Worm (Caenorhabditis elegans) whole organism, L2 larva: ENCODE results near the gene Y39A1A.20.
A peak's percentile ranks its signal among the peaks of the same experiment; 100 is the strongest.

Experiments
- C34F6.9 ChIP-seq: fragments of 150-350 bp; optimal IDR thresholded peaks from 2 replicates; lab custom pipeline; 2014; ENCODE audit warnings: missing biosample characterization, missing genetic modification characterization
- F13H6.1 ChIP-seq: sonication (generic microtip); optimal IDR thresholded peaks from 2 replicates; lab custom pipeline; 2016; ENCODE audit warnings: missing genetic modification characterization, missing compliant biosample characterization
- R02D3.7 ChIP-seq: fragments of 150-350 bp; optimal IDR thresholded peaks from 2 replicates; lab custom pipeline; 2014; ENCODE audit warnings: missing biosample characterization, missing genetic modification characterization
- Y55F3AM.14 ChIP-seq: fragments of 200-800 bp; sonication (Bioruptor generic); optimal IDR thresholded peaks from 2 replicates; lab custom pipeline; 2018; ENCODE audit warnings: mild to moderate bottlenecking, missing genetic modification characterization, missing compliant biosample characterization
- ZK546.5 ChIP-seq: sonication (generic microtip); optimal IDR thresholded peaks from 2 replicates; lab custom pipeline; 2017; ENCODE audit warnings: missing biosample characterization, missing genetic modification characterization
- alr-1 ChIP-seq: fragments of 150-350 bp; optimal IDR thresholded peaks from 2 replicates; lab custom pipeline; 2014; ENCODE audit warnings: missing biosample characterization, missing genetic modification characterization
- aly-2 ChIP-seq: fragments of 150-350 bp; optimal IDR thresholded peaks from 2 replicates; lab custom pipeline; 2014; ENCODE audit warnings: missing biosample characterization, missing genetic modification characterization
- ama-1 ChIP-seq: fragments of 150-350 bp; optimal IDR thresholded peaks from 2 replicates; lab custom pipeline; 2018; ENCODE audit warnings: inconsistent platforms
- blmp-1 ChIP-seq: sonication (generic microtip); optimal IDR thresholded peaks from 2 replicates; lab custom pipeline; 2017; ENCODE audit warnings: missing genetic modification characterization, mild to moderate bottlenecking, missing compliant biosample characterization, antibody characterized with exemption, moderate library complexity; ENCODE audit not compliant: insufficient read depth
- ceh-16 ChIP-seq: fragments of 150-350 bp; optimal IDR thresholded peaks from 2 replicates; lab custom pipeline; 2014; ENCODE audit warnings: missing biosample characterization, missing genetic modification characterization
- ceh-82 ChIP-seq: fragments of 150-350 bp; optimal IDR thresholded peaks from 2 replicates; lab custom pipeline; 2014; ENCODE audit warnings: missing biosample characterization, missing genetic modification characterization
- crh-2 ChIP-seq: sonication (generic microtip); optimal IDR thresholded peaks from 2 replicates; lab custom pipeline; 2017; ENCODE audit warnings: missing biosample characterization, missing genetic modification characterization
- dmd-4 ChIP-seq: sonication (generic microtip); optimal IDR thresholded peaks from 2 replicates; lab custom pipeline; 2017; ENCODE audit warnings: missing biosample characterization, missing genetic modification characterization
- egl-27 ChIP-seq: sonication (generic microtip); optimal IDR thresholded peaks from 3 replicates; lab custom pipeline; 2017; ENCODE audit warnings: missing biosample characterization, missing genetic modification reagents, missing genetic modification characterization
- elt-1 ChIP-seq: fragments of 150-350 bp; optimal IDR thresholded peaks from 2 replicates; lab custom pipeline; 2014; ENCODE audit warnings: missing biosample characterization, missing genetic modification characterization
- elt-3 ChIP-seq: sonication (generic microtip); optimal IDR thresholded peaks from 2 replicates; lab custom pipeline; 2017; ENCODE audit warnings: missing biosample characterization, missing genetic modification characterization
- fos-1 ChIP-seq: fragments of 150-350 bp; optimal IDR thresholded peaks from 2 replicates; lab custom pipeline; 2014; ENCODE audit warnings: missing biosample characterization, missing genetic modification characterization
- gmeb-1 ChIP-seq: fragments of 150-350 bp; optimal IDR thresholded peaks from 2 replicates; lab custom pipeline; 2014; ENCODE audit warnings: missing biosample characterization, missing genetic modification characterization
- lin-11 ChIP-seq: fragments of 150-350 bp; sonication (generic microtip); optimal IDR thresholded peaks from 2 replicates; lab custom pipeline; 2014; ENCODE audit warnings: missing biosample characterization, missing genetic modification characterization, inconsistent platforms, mixed read lengths
- lin-13 ChIP-seq: fragments of 150-350 bp; optimal IDR thresholded peaks from 2 replicates; lab custom pipeline; 2014; ENCODE audit warnings: missing biosample characterization, missing genetic modification reagents, missing genetic modification characterization
- lin-39 ChIP-seq: fragments of 150-350 bp; optimal IDR thresholded peaks from 2 replicates; lab custom pipeline; 2014; ENCODE audit warnings: missing biosample characterization, missing genetic modification reagents, missing genetic modification characterization
- lsy-2 ChIP-seq, 2 experiments: fragments of 150-350 bp in 1 of 2; sonication (generic microtip) in 1 of 2; optimal IDR thresholded peaks; 2 replicates each; lab custom pipeline; 2014 to 2017; ENCODE audit warnings: missing biosample characterization in 2 of 2, missing genetic modification characterization in 2 of 2
- mab-5 ChIP-seq: fragments of 150-350 bp; optimal IDR thresholded peaks from 2 replicates; lab custom pipeline; 2014; ENCODE audit warnings: missing biosample characterization, missing genetic modification characterization
- mbf-1 ChIP-seq: sonication (generic microtip); optimal IDR thresholded peaks from 2 replicates; lab custom pipeline; 2017; ENCODE audit warnings: missing biosample characterization, missing genetic modification characterization
- mdl-1 ChIP-seq, 2 experiments: fragments of 150-350 bp in 1 of 2; sonication (generic microtip) in 1 of 2; optimal IDR thresholded peaks; 2 replicates each; lab custom pipeline; 2017; ENCODE audit warnings: missing biosample characterization in 2 of 2, missing genetic modification characterization in 2 of 2
- nhr-10 ChIP-seq: sonication (generic microtip); optimal IDR thresholded peaks from 2 replicates; lab custom pipeline; 2017; ENCODE audit warnings: missing biosample characterization, missing genetic modification characterization
- nhr-11 ChIP-seq: fragments of 150-350 bp; optimal IDR thresholded peaks from 2 replicates; lab custom pipeline; 2014; ENCODE audit warnings: missing biosample characterization, missing genetic modification characterization
- nhr-12 ChIP-seq: fragments of 150-350 bp; optimal IDR thresholded peaks from 2 replicates; lab custom pipeline; 2014; ENCODE audit warnings: missing biosample characterization, missing genetic modification characterization
- nhr-129 ChIP-seq: fragments of 150-350 bp; optimal IDR thresholded peaks from 2 replicates; lab custom pipeline; 2014; ENCODE audit warnings: missing biosample characterization, missing genetic modification characterization
- nhr-21 ChIP-seq: fragments of 150-350 bp; optimal IDR thresholded peaks from 2 replicates; lab custom pipeline; 2014; ENCODE audit warnings: missing biosample characterization, missing genetic modification characterization
- nhr-23 ChIP-seq: fragments of 150-350 bp; optimal IDR thresholded peaks from 2 replicates; lab custom pipeline; 2014; ENCODE audit warnings: missing biosample characterization, missing genetic modification reagents, missing genetic modification characterization
- nhr-237 ChIP-seq: fragments of 150-350 bp; optimal IDR thresholded peaks from 2 replicates; lab custom pipeline; 2014; ENCODE audit warnings: missing biosample characterization, missing genetic modification characterization
- nhr-25 ChIP-seq: fragments of 150-350 bp; sonication (generic microtip); optimal IDR thresholded peaks from 3 replicates; lab custom pipeline; 2014; ENCODE audit warnings: missing biosample characterization, missing genetic modification characterization
- nhr-6 ChIP-seq: fragments of 150-350 bp; optimal IDR thresholded peaks from 2 replicates; lab custom pipeline; 2014; ENCODE audit warnings: missing biosample characterization, missing genetic modification characterization
- nhr-77 ChIP-seq: fragments of 150-350 bp; optimal IDR thresholded peaks from 2 replicates; lab custom pipeline; 2014; ENCODE audit warnings: missing biosample characterization, missing genetic modification characterization
- peb-1 ChIP-seq: fragments of 150-350 bp; optimal IDR thresholded peaks from 2 replicates; lab custom pipeline; 2014; ENCODE audit warnings: missing biosample characterization, missing genetic modification characterization
- sem-4 ChIP-seq: fragments of 150-350 bp; optimal IDR thresholded peaks from 2 replicates; lab custom pipeline; 2014; ENCODE audit warnings: missing biosample characterization, missing genetic modification reagents, missing genetic modification characterization
- skn-1 ChIP-seq: sonication (generic microtip); optimal IDR thresholded peaks from 2 replicates; lab custom pipeline; 2017; ENCODE audit warnings: missing biosample characterization, missing genetic modification characterization
- sma-3 ChIP-seq: sonication (generic microtip); optimal IDR thresholded peaks from 2 replicates; lab custom pipeline; 2016; ENCODE audit warnings: missing genetic modification reagents, missing genetic modification characterization, missing compliant biosample characterization
- sma-9 ChIP-seq, 2 experiments: fragments of 150-350 bp in 1 of 2; sonication (generic microtip) in 1 of 2; optimal IDR thresholded peaks; 2 replicates each; lab custom pipeline; 2014 to 2016; ENCODE audit warnings: missing genetic modification characterization in 2 of 2, mild to moderate bottlenecking in 1 of 2, missing biosample characterization in 1 of 2, missing compliant biosample characterization in 1 of 2, missing genetic modification reagents in 1 of 2, moderate library complexity in 1 of 2
- snpc-4 ChIP-seq: fragments of 150-350 bp; optimal IDR thresholded peaks from 2 replicates; lab custom pipeline; 2014; ENCODE audit warnings: missing biosample characterization, missing genetic modification characterization
- unc-39 ChIP-seq: fragments of 150-350 bp; optimal IDR thresholded peaks from 2 replicates; lab custom pipeline; 2014; ENCODE audit warnings: missing biosample characterization, missing genetic modification characterization
- unc-55 ChIP-seq: fragments of 150-350 bp; sonication (generic microtip); optimal IDR thresholded peaks from 3 replicates; lab custom pipeline; 2014; ENCODE audit warnings: missing biosample characterization, missing genetic modification reagents, missing genetic modification characterization
- unc-62 ChIP-seq: fragments of 150-350 bp; optimal IDR thresholded peaks from 2 replicates; lab custom pipeline; 2014; ENCODE audit warnings: missing biosample characterization, missing genetic modification reagents, missing genetic modification characterization
- zag-1 ChIP-seq: fragments of 150-350 bp; optimal IDR thresholded peaks from 2 replicates; lab custom pipeline; 2014; ENCODE audit warnings: missing biosample characterization, missing genetic modification characterization
- ztf-1 ChIP-seq: fragments of 200-800 bp; sonication (Bioruptor generic); conservative IDR thresholded peaks from 2 replicates; pipeline ENCODE4 v1.3.6; 2022; ENCODE audit warnings: missing genetic modification characterization, missing compliant biosample characterization
- ztf-11 ChIP-seq: sonication (generic microtip); optimal IDR thresholded peaks from 2 replicates; lab custom pipeline; 2017; ENCODE audit warnings: missing biosample characterization, missing genetic modification characterization
- ztf-4 ChIP-seq: fragments of 150-350 bp; optimal IDR thresholded peaks from 2 replicates; lab custom pipeline; 2014; ENCODE audit warnings: missing biosample characterization, missing genetic modification characterization

Y39A1A.20 gene

DNA sequence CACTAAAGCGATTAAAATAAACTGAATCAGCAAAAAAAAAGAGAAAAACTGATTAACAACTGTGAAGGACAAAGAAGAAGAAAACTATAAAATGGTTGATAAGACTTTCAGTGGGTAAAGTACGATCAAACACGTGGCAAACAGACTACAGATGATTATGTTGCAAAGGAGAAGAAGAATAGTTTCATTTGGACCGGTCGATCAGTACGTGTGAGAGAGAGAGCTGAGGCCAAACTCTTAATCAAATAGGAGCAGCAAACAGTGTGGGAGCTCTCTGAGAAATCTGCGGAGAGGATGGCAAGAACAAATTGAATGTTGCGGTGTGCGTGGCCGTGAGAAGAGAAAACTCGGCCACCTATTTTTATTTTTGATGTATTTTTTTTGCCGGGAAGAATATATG is 18.7 kb upstream of the Y39A1A.20 start:
- no peak for TF ChIP-seq aly-2 (tag; lab: Kevin White, UChicago)
- no peak for TF ChIP-seq nhr-23 (tag; lab: Kevin White, UChicago)
- TF ChIP-seq R02D3.7 (tag; lab: Kevin White, UChicago): no peak
- TF ChIP-seq ceh-82 (tag; lab: Kevin White, UChicago): no peak
- TF ChIP-seq skn-1: no peak
- no peak for TF ChIP-seq snpc-4 (tag; lab: Kevin White, UChicago)
- no peak for TF ChIP-seq nhr-10
- TF ChIP-seq alr-1 (tag; lab: Kevin White, UChicago): no peak
- TF ChIP-seq zag-1 (tag; lab: Kevin White, UChicago): no peak
- TF ChIP-seq nhr-77 (tag; lab: Kevin White, UChicago): no peak
- no peak for TF ChIP-seq ZK546.5 (tag; lab: Kevin White, UChicago)
- no peak for TF ChIP-seq mab-5 (tag; lab: Kevin White, UChicago)
- TF ChIP-seq ama-1 (lab: Kevin White, UChicago): no peak
- TF ChIP-seq lin-13 (GFP tag; lab: Kevin White, UChicago): peak; percentile 5
- no peak for TF ChIP-seq sem-4 (tag; lab: Kevin White, UChicago)
- TF ChIP-seq sma-3 (GFP tag; lab: Kevin White, UChicago): peak; percentile 52
- peak; percentile 94 for TF ChIP-seq crh-2 (tag; lab: Kevin White, UChicago)
- TF ChIP-seq F13H6.1 (tag; lab: Kevin White, UChicago): peak; percentile 50
- TF ChIP-seq nhr-129 (tag; lab: Kevin White, UChicago): peak; percentile 20
- TF ChIP-seq nhr-12 (tag; lab: Kevin White, UChicago): no peak
- TF ChIP-seq lin-39 (tag; lab: Kevin White, UChicago): no peak
- TF ChIP-seq gmeb-1 (tag; lab: Kevin White, UChicago): peak; percentile 9
- TF ChIP-seq nhr-11 (tag; lab: Kevin White, UChicago): no peak
- TF ChIP-seq nhr-6 (tag; lab: Kevin White, UChicago): no peak
- no peak for TF ChIP-seq peb-1 (tag; lab: Kevin White, UChicago)
- TF ChIP-seq ceh-16 (tag; lab: Kevin White, UChicago): no peak
- TF ChIP-seq blmp-1 (tag; lab: Kevin White, UChicago): peak; percentile 55
- TF ChIP-seq unc-55 (GFP tag; lab: Kevin White, UChicago): no peak
- TF ChIP-seq mbf-1: no peak
- TF ChIP-seq ztf-4 (tag; lab: Kevin White, UChicago): no peak
- TF ChIP-seq elt-3 (tag; lab: Kevin White, UChicago): no peak
- no peak for TF ChIP-seq elt-1 (tag; lab: Kevin White, UChicago)
- TF ChIP-seq nhr-21 (tag; lab: Kevin White, UChicago): no peak
- TF ChIP-seq sma-9 (GFP tag; optimal IDR thresholded peaks at IDR 0.05; lab: Kevin White, UChicago): peak; percentile 81
- TF ChIP-seq sma-9 (tag; optimal IDR thresholded peaks at IDR 0.05; lab: Kevin White, UChicago): no peak
- peak; percentile 61 for TF ChIP-seq fos-1
- no peak for TF ChIP-seq lsy-2 (tag; optimal IDR thresholded peaks at IDR 0.05; lab: Kevin White, UChicago)
- no peak for TF ChIP-seq dmd-4 (tag; lab: Kevin White, UChicago)
- TF ChIP-seq mdl-1 (tag; optimal IDR thresholded peaks at IDR 0.05; lab: Kevin White, UChicago): no peak
- no peak for TF ChIP-seq nhr-237 (tag; lab: Kevin White, UChicago)
- no peak for TF ChIP-seq lin-11 (tag; lab: Kevin White, UChicago)
- TF ChIP-seq ztf-11: no peak
- TF ChIP-seq unc-39 (tag; lab: Kevin White, UChicago): no peak
- no peak for TF ChIP-seq ztf-1 (GFP tag; lab: Robert Waterston, UW)
- no peak for TF ChIP-seq Y55F3AM.14 (GFP tag; lab: Kevin White, UChicago)
- TF ChIP-seq C34F6.9 (tag; lab: Kevin White, UChicago): no peak
- peak; percentile 58 for TF ChIP-seq nhr-25
- no peak for TF ChIP-seq egl-27 (tag; lab: Kevin White, UChicago)
- no peak for TF ChIP-seq unc-62 (GFP tag; lab: Kevin White, UChicago)
